Worm (Caenorhabditis elegans) whole organism, mixed stage, embryonic: ENCODE data around the gene elo-5.

ENCODE experiments used
- nhr-12 ChIP-seq: fragments of 150-350 bp; optimal IDR thresholded peaks from 2 replicates; lab custom pipeline; 2014; ENCODE audit warnings: missing biosample characterization, missing genetic modification characterization
- nhr-28 ChIP-seq: fragments of 150-350 bp; optimal IDR thresholded peaks from 2 replicates; lab custom pipeline; 2014; ENCODE audit warnings: missing biosample characterization, missing genetic modification characterization
- unc-120 ChIP-seq: sonication (generic microtip); optimal IDR thresholded peaks from 2 replicates; lab custom pipeline; 2017; ENCODE audit warnings: missing genetic modification characterization, missing compliant biosample characterization; ENCODE audit not compliant: poor library complexity, severe bottlenecking
- ztf-11 ChIP-seq: fragments of 150-350 bp; optimal IDR thresholded peaks from 2 replicates; lab custom pipeline; 2014; ENCODE audit warnings: missing biosample characterization, missing genetic modification characterization

DNA sequence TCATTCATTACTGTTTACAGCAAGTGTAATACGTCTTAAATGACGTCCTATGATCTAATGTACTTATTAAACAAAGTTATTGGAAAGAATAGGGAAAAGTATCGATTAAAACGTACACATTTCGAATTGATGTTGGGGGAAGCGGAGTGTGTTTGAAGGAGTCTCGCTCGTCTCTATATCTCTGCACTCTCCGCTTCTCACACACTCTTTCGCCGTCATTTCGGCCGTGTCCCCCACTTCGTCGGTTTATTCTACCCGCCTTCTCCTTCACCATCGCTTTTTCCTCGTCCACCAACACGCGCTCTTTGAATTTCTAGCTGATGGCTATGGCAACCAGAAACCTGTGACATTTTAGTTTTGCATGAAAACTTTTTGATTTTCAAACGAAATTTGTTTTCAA, 8.1 kb downstream of the elo-5 start:
- TF ChIP-seq unc-120 (tag; lab: Kevin White, UChicago) (no peak), nhr-28 (tag; lab: Kevin White, UChicago) (no peak), nhr-12 (tag; lab: Kevin White, UChicago) (no peak), ztf-11 (no peak)
